Fruit fly (Drosophila melanogaster) whole organism, embryonic: ENCODE measurements around the gene CG15365.
A peak's percentile ranks its signal among the peaks of the same experiment; 100 is the strongest.

Experiments
- Atf6 ChIP-seq: fragments of 200-800 bp; sonication (Bioruptor generic); IDR thresholded peaks from 2 replicates; pipeline ENCODE4 v1.3.6; 2022; ENCODE audit warnings: missing biosample characterization, missing genetic modification characterization
- B-H2 ChIP-seq: fragments of 200-800 bp; sonication (Bioruptor generic); optimal IDR thresholded peaks from 2 replicates; lab custom pipeline; 2018; ENCODE audit warnings: missing biosample characterization, mild to moderate bottlenecking, missing genetic modification characterization
- Bgb ChIP-seq: fragments of 200-800 bp; sonication (Bioruptor generic); IDR thresholded peaks from 2 replicates; pipeline ENCODE4 v1.3.6; 2022; ENCODE audit warnings: missing biosample characterization, missing genetic modification characterization; ENCODE audit not compliant: partially characterized antibody
- CG10274 ChIP-seq: fragments of 200-800 bp; sonication (Bioruptor generic); optimal IDR thresholded peaks from 3 replicates; lab custom pipeline; 2017; ENCODE audit warnings: missing biosample characterization, mild to moderate bottlenecking, missing genetic modification characterization
- CG11398 ChIP-seq: fragments of 200-800 bp; sonication (Bioruptor generic); optimal IDR thresholded peaks from 2 replicates; lab custom pipeline; 2016; ENCODE audit warnings: missing biosample characterization, missing genetic modification characterization
- CG11456 ChIP-seq: fragments of 200-800 bp; sonication (Bioruptor generic); IDR thresholded peaks from 3 replicates; pipeline ENCODE4 v1.3.6; 2022; ENCODE audit warnings: missing biosample characterization, missing genetic modification characterization
- CG12071 ChIP-seq: fragments of 200-800 bp; sonication (Bioruptor generic); optimal IDR thresholded peaks from 3 replicates; lab custom pipeline; 2018; ENCODE audit warnings: missing biosample characterization, mild to moderate bottlenecking, missing genetic modification characterization
- CG12769 ChIP-seq: fragments of 200-800 bp; sonication (Bioruptor generic); optimal IDR thresholded peaks from 2 replicates; lab custom pipeline; 2019; ENCODE audit warnings: missing biosample characterization, mild to moderate bottlenecking, missing genetic modification characterization, moderate library complexity
- CG13287 ChIP-seq: fragments of 200-800 bp; sonication (Bioruptor generic); IDR thresholded peaks from 2 replicates; pipeline ENCODE4 v1.3.6; 2022; ENCODE audit warnings: missing biosample characterization, missing genetic modification characterization; ENCODE audit not compliant: partially characterized antibody
- CG13296 ChIP-seq: fragments of 200-800 bp; sonication (Bioruptor generic); optimal IDR thresholded peaks from 3 replicates; lab custom pipeline; 2018; ENCODE audit warnings: missing biosample characterization, mild to moderate bottlenecking, missing genetic modification characterization
- CG13624 ChIP-seq: fragments of 200-800 bp; sonication (Bioruptor generic); optimal IDR thresholded peaks from 2 replicates; lab custom pipeline; 2016; ENCODE audit warnings: missing biosample characterization, missing genetic modification characterization
- CG13894 ChIP-seq: fragments of 200-800 bp; sonication (Bioruptor generic); optimal IDR thresholded peaks from 3 replicates; lab custom pipeline; 2018; ENCODE audit warnings: missing biosample characterization, mild to moderate bottlenecking, missing genetic modification characterization, moderate library complexity
- CG17612 ChIP-seq: fragments of 200-800 bp; sonication (Bioruptor generic); IDR thresholded peaks from 2 replicates; pipeline ENCODE4 v1.3.6; 2022; ENCODE audit warnings: missing biosample characterization, missing genetic modification characterization
- CG2116 ChIP-seq: fragments of 200-800 bp; sonication (Bioruptor generic); optimal IDR thresholded peaks from 3 replicates; lab custom pipeline; 2018; ENCODE audit warnings: missing biosample characterization, mild to moderate bottlenecking, missing genetic modification characterization
- CG30403 ChIP-seq: fragments of 200-800 bp; sonication (Bioruptor generic); optimal IDR thresholded peaks from 3 replicates; lab custom pipeline; 2016; ENCODE audit warnings: missing biosample characterization, missing genetic modification characterization
- CG31224 ChIP-seq: fragments of 200-800 bp; sonication (Bioruptor generic); IDR thresholded peaks from 2 replicates; pipeline ENCODE4 v1.3.6; 2022; ENCODE audit warnings: missing biosample characterization, missing genetic modification characterization
- CG6175 ChIP-seq: fragments of 200-800 bp; sonication (Bioruptor generic); IDR thresholded peaks from 3 replicates; pipeline ENCODE4 v1.3.6; 2022; ENCODE audit warnings: missing biosample characterization, missing genetic modification characterization
- CG6765 ChIP-seq: fragments of 200-800 bp; sonication (Bioruptor generic); optimal IDR thresholded peaks from 3 replicates; lab custom pipeline; 2017; ENCODE audit warnings: missing biosample characterization, mild to moderate bottlenecking, missing genetic modification characterization
- CG7372 ChIP-seq: fragments of 200-800 bp; sonication (Bioruptor generic); IDR thresholded peaks from 2 replicates; pipeline ENCODE4 v1.3.6; 2022; ENCODE audit warnings: missing biosample characterization, missing genetic modification characterization
- CG7745 ChIP-seq: fragments of 200-800 bp; sonication (Bioruptor generic); optimal IDR thresholded peaks from 2 replicates; lab custom pipeline; 2018; ENCODE audit warnings: missing biosample characterization, mild to moderate bottlenecking, missing genetic modification characterization, moderate library complexity
- CG9437 ChIP-seq: fragments of 200-800 bp; sonication (Bioruptor generic); optimal IDR thresholded peaks from 2 replicates; lab custom pipeline; 2018; ENCODE audit warnings: missing biosample characterization, mild to moderate bottlenecking, missing genetic modification characterization
- Deaf1 ChIP-seq: fragments of 200-800 bp; optimal IDR thresholded peaks from 3 replicates; lab custom pipeline; 2019; ENCODE audit warnings: missing biosample characterization, mild to moderate bottlenecking, missing genetic modification characterization, moderate library complexity
- Eip74EF ChIP-seq, 2 experiments: fragments of 200-800 bp in 1 of 2; fragments of >200 bp in 1 of 2; sonication (Bioruptor generic) in 1 of 2; optimal IDR thresholded peaks; 2 replicates each; lab custom pipeline; 2017 to 2019; ENCODE audit warnings: missing biosample characterization in 2 of 2, missing genetic modification characterization in 2 of 2, mild to moderate bottlenecking in 1 of 2, moderate library complexity in 1 of 2
- Hsf ChIP-seq: fragments of 200-800 bp; sonication (Bioruptor generic); optimal IDR thresholded peaks from 3 replicates; lab custom pipeline; 2016; ENCODE audit warnings: missing biosample characterization, missing genetic modification characterization
- MESR4 ChIP-seq: fragments of 200-800 bp; sonication (Bioruptor generic); optimal IDR thresholded peaks from 2 replicates; lab custom pipeline; 2018; ENCODE audit warnings: missing biosample characterization, mild to moderate bottlenecking, missing genetic modification characterization, moderate library complexity
- Med ChIP-seq: fragments of 200-800 bp; sonication (Bioruptor generic); peaks from one replicate; lab custom pipeline; 2016; ENCODE audit warnings: missing biosample characterization, missing genetic modification characterization, mild to moderate bottlenecking, inconsistent platforms, moderate library complexity
- Myb ChIP-seq: fragments of 200-800 bp; sonication (Bioruptor generic); optimal IDR thresholded peaks from 2 replicates; lab custom pipeline; 2016; ENCODE audit warnings: missing biosample characterization, missing genetic modification characterization
- Nf-YB ChIP-seq: fragments of 200-800 bp; sonication (Bioruptor generic); optimal IDR thresholded peaks from 3 replicates; lab custom pipeline; 2019; ENCODE audit warnings: missing biosample characterization, mild to moderate bottlenecking, missing genetic modification characterization, moderate library complexity
- Optix ChIP-seq: fragments of 200-800 bp; sonication (Bioruptor generic); IDR thresholded peaks from 3 replicates; pipeline ENCODE4 v1.3.6; 2022; ENCODE audit warnings: missing biosample characterization, missing genetic modification characterization
- Rx ChIP-seq: fragments of 200-800 bp; sonication (Bioruptor generic); IDR thresholded peaks from 2 replicates; pipeline ENCODE4 v1.3.6; 2022; ENCODE audit warnings: missing biosample characterization, missing genetic modification characterization
- ab ChIP-seq: fragments of 200-800 bp; sonication (Bioruptor generic); optimal IDR thresholded peaks from 2 replicates; lab custom pipeline; 2016; ENCODE audit warnings: missing biosample characterization, missing genetic modification characterization
- amos ChIP-seq: fragments of 200-800 bp; sonication (Bioruptor generic); IDR thresholded peaks from 2 replicates; pipeline ENCODE4 v1.3.6; 2022; ENCODE audit warnings: missing biosample characterization, missing genetic modification characterization; ENCODE audit not compliant: partially characterized antibody
- ap ChIP-seq: fragments of 200-800 bp; sonication (Bioruptor generic); IDR thresholded peaks from 2 replicates; pipeline ENCODE4 v1.3.6; 2022; ENCODE audit warnings: missing biosample characterization, missing genetic modification characterization
- bbx ChIP-seq: fragments of 200-800 bp; sonication (Bioruptor generic); IDR thresholded peaks from 2 replicates; pipeline ENCODE4 v1.3.6; 2022; ENCODE audit warnings: missing biosample characterization, missing genetic modification characterization; ENCODE audit not compliant: partially characterized antibody
- caup ChIP-seq: fragments of 200-800 bp; sonication (Bioruptor generic); optimal IDR thresholded peaks from 3 replicates; lab custom pipeline; 2017; ENCODE audit warnings: missing biosample characterization, mild to moderate bottlenecking, missing genetic modification characterization, moderate library complexity; ENCODE audit not compliant: severe bottlenecking
- chif ChIP-seq, 2 experiments: fragments of 200-800 bp; sonication (Bioruptor generic); optimal IDR thresholded peaks; 3 replicates each; lab custom pipeline; 2016; ENCODE audit warnings: missing biosample characterization in 2 of 2, missing genetic modification characterization in 2 of 2
- crc ChIP-seq: fragments of 200-800 bp; sonication (Bioruptor generic); optimal IDR thresholded peaks from 2 replicates; lab custom pipeline; 2016; ENCODE audit warnings: missing biosample characterization, missing genetic modification characterization
- eve ChIP-seq, 2 experiments: fragments of >200 bp; optimal IDR thresholded peaks; 2 replicates each; lab custom pipeline; 2017; ENCODE audit warnings: missing biosample characterization in 2 of 2, missing genetic modification characterization in 2 of 2
- fd3F ChIP-seq: fragments of 200-800 bp; sonication (Bioruptor generic); optimal IDR thresholded peaks from 2 replicates; lab custom pipeline; 2018; ENCODE audit warnings: missing biosample characterization, mild to moderate bottlenecking, missing genetic modification characterization, moderate library complexity
- ftz-f1 ChIP-seq: fragments of 200-800 bp; sonication (Bioruptor generic); optimal IDR thresholded peaks from 2 replicates; lab custom pipeline; 2016; ENCODE audit warnings: missing biosample characterization, missing genetic modification characterization
- jigr1 ChIP-seq: fragments of 200-800 bp; sonication (Bioruptor generic); IDR thresholded peaks from 3 replicates; pipeline ENCODE4 v1.3.6; 2022; ENCODE audit warnings: missing biosample characterization, missing genetic modification characterization
- kni ChIP-seq: fragments of 200-800 bp; sonication (Bioruptor generic); optimal IDR thresholded peaks from 3 replicates; lab custom pipeline; 2017; ENCODE audit warnings: mild to moderate bottlenecking, missing biosample characterization, missing genetic modification reagents, missing genetic modification characterization
- lbe ChIP-seq: fragments of 200-800 bp; sonication (Bioruptor generic); optimal IDR thresholded peaks from 2 replicates; lab custom pipeline; 2016; ENCODE audit warnings: missing biosample characterization, mild to moderate bottlenecking, missing genetic modification characterization
- mirr ChIP-seq: fragments of 200-800 bp; sonication (Bioruptor generic); optimal IDR thresholded peaks from 3 replicates; lab custom pipeline; 2018; ENCODE audit warnings: missing biosample characterization, mild to moderate bottlenecking, missing genetic modification characterization
- otp ChIP-seq: fragments of 200-800 bp; sonication (Bioruptor generic); IDR thresholded peaks from 3 replicates; pipeline ENCODE4, ENCODE4 v1.3.6; 2022; ENCODE audit warnings: missing biosample characterization, missing genetic modification characterization
- pzg ChIP-seq: fragments of 200-800 bp; sonication (Bioruptor generic); optimal IDR thresholded peaks from 3 replicates; lab custom pipeline; 2018; ENCODE audit warnings: missing biosample characterization, mild to moderate bottlenecking, missing genetic modification characterization, moderate library complexity
- rib ChIP-seq: fragments of 200-800 bp; sonication (Bioruptor generic); IDR thresholded peaks from 2 replicates; pipeline ENCODE4 v1.3.6; 2022; ENCODE audit warnings: missing biosample characterization, missing genetic modification characterization
- sens ChIP-seq: fragments of 200-800 bp; sonication (Bioruptor generic); peaks from one replicate; lab custom pipeline; 2016; ENCODE audit warnings: missing biosample characterization, missing genetic modification characterization
- sisA ChIP-seq: fragments of 200-800 bp; sonication (Bioruptor generic); IDR thresholded peaks from 2 replicates; pipeline ENCODE4 v1.3.6; 2022; ENCODE audit warnings: missing biosample characterization, missing genetic modification characterization
- slp2 ChIP-seq: fragments of 200-800 bp; sonication (Bioruptor generic); optimal IDR thresholded peaks from 2 replicates; lab custom pipeline; 2016; ENCODE audit warnings: missing biosample characterization, missing genetic modification characterization
- vvl ChIP-seq: fragments of 200-800 bp; sonication (Bioruptor generic); IDR thresholded peaks from 2 replicates; pipeline ENCODE4 v1.3.6; 2022; ENCODE audit warnings: missing biosample characterization, missing genetic modification characterization

The CG15365 gene

DNA sequence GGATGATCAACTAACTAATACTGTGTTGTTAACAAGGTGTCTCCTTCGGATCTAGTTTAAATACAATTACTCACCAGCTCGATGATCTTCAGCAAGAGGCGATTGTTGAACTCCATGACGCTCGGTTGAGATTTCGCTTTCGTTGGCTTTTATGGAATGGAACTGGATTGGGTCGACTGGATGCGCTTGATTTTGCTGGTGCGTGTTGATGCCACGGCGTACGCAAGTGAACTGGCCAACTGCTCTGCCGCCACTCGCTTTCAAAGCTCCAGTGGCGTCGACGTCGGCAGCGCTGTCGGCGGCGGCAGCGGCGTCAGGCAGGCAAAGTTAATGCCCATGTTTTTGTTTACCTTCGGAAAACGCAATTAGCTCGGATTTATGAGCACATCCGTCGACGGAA, 10.5 kb upstream of the CG15365 start, which contains the start of gene CG44325 (continued):
- no peak for TF ChIP-seq CG2116 (GFP tag; lab: Kevin White, UChicago)
- TF ChIP-seq otp (GFP tag; lab: Robert Waterston, UW) = no peak
- peak; percentile 88 for TF ChIP-seq Med (GFP tag; lab: Kevin White, UChicago)
- TF ChIP-seq CG11398 (GFP tag; lab: Kevin White, UChicago) = peak; percentile 16
- TF ChIP-seq Nf-YB (GFP tag; lab: Kevin White, UChicago) = no peak
- TF ChIP-seq CG7745 (tag; lab: Kevin White, UChicago) = no peak
- TF ChIP-seq caup (GFP tag; lab: Kevin White, UChicago) = peak; percentile 29
- no peak for TF ChIP-seq eve (GFP tag; optimal IDR thresholded peaks at IDR 0.05; lab: Kevin White, UChicago)
- TF ChIP-seq fd3F (GFP tag; lab: Kevin White, UChicago) = no peak
- peak; percentile 63 for TF ChIP-seq sens
- TF ChIP-seq CG7372 = no peak
- TF ChIP-seq slp2 (GFP tag; lab: Kevin White, UChicago) = no peak
- no peak for TF ChIP-seq CG30403 (GFP tag; lab: Kevin White, UChicago)
- peak; percentile 46; the same call in 1 of the 2 replicates for TF ChIP-seq Bgb (GFP tag; lab: Robert Waterston, UW)
- no peak for TF ChIP-seq B-H2
- no peak for TF ChIP-seq pzg (GFP tag; lab: Kevin White, UChicago)
- peak; percentile 45 for TF ChIP-seq CG13894 (tag; lab: Kevin White, UChicago)
- peak; percentile 34 for TF ChIP-seq CG13296 (GFP tag; lab: Kevin White, UChicago)
- no peak for TF ChIP-seq Optix (GFP tag; lab: Robert Waterston, UW)
- no peak for TF ChIP-seq Hsf (GFP tag; lab: Kevin White, UChicago)
- peak; percentile 39 for TF ChIP-seq CG12071 (GFP tag; lab: Kevin White, UChicago)
- peak; percentile 31; the same call in 1 of the 2 replicates for TF ChIP-seq CG13287 (GFP tag; lab: Robert Waterston, UW)
- TF ChIP-seq Deaf1 (tag; lab: Kevin White, UChicago) = peak; percentile 13
- TF ChIP-seq Myb (GFP tag; lab: Kevin White, UChicago) = no peak
- no peak for TF ChIP-seq Eip74EF (GFP tag; optimal IDR thresholded peaks at IDR 0.05; lab: Kevin White, UChicago)
- TF ChIP-seq CG13624 (GFP tag; lab: Kevin White, UChicago) = peak; percentile 29
- peak; percentile 65; the same call in 1 of the 3 replicates for TF ChIP-seq CG6175 (GFP tag; lab: Robert Waterston, UW)
- TF ChIP-seq Rx = no peak
- TF ChIP-seq crc (GFP tag; lab: Kevin White, UChicago) = no peak
- TF ChIP-seq Atf6 (GFP tag; lab: Robert Waterston, UW) = 0 out of 2 replicates have a peak, but pooled peaks have one; percentile 27
- peak; percentile 44 for TF ChIP-seq CG6765 (GFP tag; lab: Kevin White, UChicago)
- TF ChIP-seq sisA (GFP tag; lab: Robert Waterston, UW) = no peak
- 0 out of 2 replicates have a peak, but pooled peaks have one; percentile 37 for TF ChIP-seq rib (GFP tag; lab: Robert Waterston, UW)
- no peak for TF ChIP-seq CG17612 (GFP tag; lab: Robert Waterston, UW)
- TF ChIP-seq CG12769 = peak; percentile 72
- no peak; the same call in 1 of the 2 replicates for TF ChIP-seq amos (GFP tag; lab: Robert Waterston, UW)
- TF ChIP-seq ftz-f1 (GFP tag; lab: Kevin White, UChicago) = peak; percentile 16
- no peak for TF ChIP-seq CG9437 (GFP tag; lab: Kevin White, UChicago)
- TF ChIP-seq ap (GFP tag; lab: Robert Waterston, UW) = peak; percentile 30; the same call in 1 of the 2 replicates
- no peak for TF ChIP-seq chif (GFP tag; optimal IDR thresholded peaks at IDR 0.05; lab: Kevin White, UChicago)
- peak; percentile 19 for TF ChIP-seq kni (GFP tag; lab: Kevin White, UChicago)
- peak; percentile 58; the same call in 1 of the 2 replicates for TF ChIP-seq vvl
- no peak for TF ChIP-seq CG31224 (GFP tag; lab: Robert Waterston, UW)
- TF ChIP-seq lbe (GFP tag; lab: Kevin White, UChicago) = peak; percentile 41
- peak; percentile 41 for TF ChIP-seq mirr (GFP tag; lab: Kevin White, UChicago)
- TF ChIP-seq jigr1 (GFP tag; lab: Robert Waterston, UW) = no peak
- TF ChIP-seq ab (GFP tag; lab: Kevin White, UChicago) = no peak
- TF ChIP-seq bbx (GFP tag; lab: Robert Waterston, UW) = peak; percentile 37; the same call in 1 of the 2 replicates
- TF ChIP-seq MESR4 (GFP tag; lab: Kevin White, UChicago) = peak; percentile 32
- TF ChIP-seq CG11456 (GFP tag; lab: Robert Waterston, UW) = no peak
- TF ChIP-seq CG10274 = no peak
